Fruit fly (Drosophila melanogaster) whole organism, embryonic: ENCODE measurements around the gene drl.

Source experiments
- Asciz ChIP-seq: fragments of 200-800 bp; sonication (Bioruptor generic); optimal IDR thresholded peaks from 2 replicates; lab custom pipeline; 2017; ENCODE audit warnings: missing biosample characterization, mild to moderate bottlenecking, missing genetic modification characterization, missing genetic modification reagents
- B-H2 ChIP-seq: fragments of 200-800 bp; sonication (Bioruptor generic); optimal IDR thresholded peaks from 2 replicates; lab custom pipeline; 2018; ENCODE audit warnings: missing biosample characterization, mild to moderate bottlenecking, missing genetic modification characterization
- Bteb2 ChIP-seq: fragments of 200-800 bp; sonication (Bioruptor generic); optimal IDR thresholded peaks from 2 replicates; lab custom pipeline; 2016; ENCODE audit warnings: missing biosample characterization, missing genetic modification characterization
- CG12071 ChIP-seq: fragments of 200-800 bp; sonication (Bioruptor generic); optimal IDR thresholded peaks from 3 replicates; lab custom pipeline; 2018; ENCODE audit warnings: missing biosample characterization, mild to moderate bottlenecking, missing genetic modification characterization
- CG1233 ChIP-seq: fragments of 200-800 bp; sonication (Bioruptor generic); optimal IDR thresholded peaks from 4 replicates; lab custom pipeline; 2018; ENCODE audit warnings: missing biosample characterization, mild to moderate bottlenecking, missing genetic modification characterization
- CG13296 ChIP-seq: fragments of 200-800 bp; sonication (Bioruptor generic); optimal IDR thresholded peaks from 3 replicates; lab custom pipeline; 2018; ENCODE audit warnings: missing biosample characterization, mild to moderate bottlenecking, missing genetic modification characterization
- CG15073 ChIP-seq: fragments of 200-800 bp; sonication (Bioruptor generic); optimal IDR thresholded peaks from 2 replicates; lab custom pipeline; 2016; ENCODE audit warnings: missing biosample characterization, missing genetic modification characterization
- CG17568 ChIP-seq: fragments of 200-800 bp; sonication (Bioruptor generic); optimal IDR thresholded peaks from 2 replicates; lab custom pipeline; 2018; ENCODE audit warnings: missing biosample characterization, mild to moderate bottlenecking, missing genetic modification characterization, moderate library complexity
- CG17912 ChIP-seq: fragments of 200-800 bp; sonication (Bioruptor generic); optimal IDR thresholded peaks from 2 replicates; lab custom pipeline; 2018; ENCODE audit warnings: missing biosample characterization, mild to moderate bottlenecking, missing genetic modification characterization
- CG18764 ChIP-seq: fragments of 200-800 bp; sonication (Bioruptor generic); optimal IDR thresholded peaks from 3 replicates; lab custom pipeline; 2016; ENCODE audit warnings: missing biosample characterization, missing genetic modification characterization
- CG4424 ChIP-seq: fragments of 200-800 bp; sonication (Bioruptor generic); optimal IDR thresholded peaks from 3 replicates; lab custom pipeline; 2016; ENCODE audit warnings: missing biosample characterization, missing genetic modification characterization
- CG6175 ChIP-seq: fragments of 200-800 bp; sonication (Bioruptor generic); IDR thresholded peaks from 3 replicates; pipeline ENCODE4 v1.3.6; 2022; ENCODE audit warnings: missing biosample characterization, missing genetic modification characterization
- CG6689 ChIP-seq: fragments of 200-800 bp; sonication (Bioruptor generic); IDR thresholded peaks from 2 replicates; pipeline ENCODE4 v1.3.6; 2022; ENCODE audit warnings: missing biosample characterization, missing genetic modification characterization
- CG7786 ChIP-seq: fragments of 200-800 bp; sonication (Bioruptor generic); optimal IDR thresholded peaks from 2 replicates; lab custom pipeline; 2016; ENCODE audit warnings: missing biosample characterization, missing genetic modification characterization
- CG8281 ChIP-seq: fragments of 200-800 bp; sonication (Bioruptor generic); optimal IDR thresholded peaks from 2 replicates; lab custom pipeline; 2018; ENCODE audit warnings: missing biosample characterization, mild to moderate bottlenecking, missing genetic modification characterization, moderate library complexity
- CG8290 ChIP-seq, 3 experiments: fragments of 200-800 bp; sonication (Bioruptor generic); optimal IDR thresholded peaks; 2 replicates each; lab custom pipeline; 2016 to 2019; ENCODE audit warnings: missing biosample characterization in 3 of 3, missing genetic modification characterization in 3 of 3, mild to moderate bottlenecking in 2 of 3, moderate library complexity in 1 of 3
- CG9727 ChIP-seq: fragments of 200-800 bp; sonication (Bioruptor generic); optimal IDR thresholded peaks from 3 replicates; lab custom pipeline; 2017; ENCODE audit warnings: missing biosample characterization, mild to moderate bottlenecking, missing genetic modification characterization
- CTCF ChIP-seq: fragments of 200-800 bp; sonication (Bioruptor generic); optimal IDR thresholded peaks from 2 replicates; lab custom pipeline; 2017; ENCODE audit warnings: missing biosample characterization, mild to moderate bottlenecking, missing genetic modification characterization, moderate library complexity
- Dbx ChIP-seq: fragments of 200-800 bp; sonication (Bioruptor generic); IDR thresholded peaks from 3 replicates; pipeline ENCODE4 v1.3.6; 2022; ENCODE audit warnings: missing biosample characterization, missing genetic modification characterization
- Fer2 ChIP-seq: fragments of 200-800 bp; sonication (Bioruptor generic); optimal IDR thresholded peaks from 2 replicates; lab custom pipeline; 2018; ENCODE audit warnings: missing biosample characterization, mild to moderate bottlenecking, missing genetic modification characterization, moderate library complexity
- Gug ChIP-seq: fragments of 200-800 bp; sonication (Bioruptor generic); IDR thresholded peaks from 4 replicates; pipeline ENCODE4 v1.3.6; 2022; ENCODE audit warnings: missing biosample characterization, missing genetic modification characterization
- Hmr ChIP-seq: fragments of 200-800 bp; sonication (Bioruptor generic); optimal IDR thresholded peaks from 3 replicates; lab custom pipeline; 2017; ENCODE audit warnings: mild to moderate bottlenecking, missing biosample characterization, missing genetic modification reagents, missing genetic modification characterization
- Hr39 ChIP-seq: fragments of >200 bp; optimal IDR thresholded peaks from 2 replicates; lab custom pipeline; 2017
- Hsf ChIP-seq: fragments of 200-800 bp; sonication (Bioruptor generic); optimal IDR thresholded peaks from 3 replicates; lab custom pipeline; 2016; ENCODE audit warnings: missing biosample characterization, missing genetic modification characterization
- Lhr ChIP-seq: fragments of 200-800 bp; sonication (Bioruptor generic); optimal IDR thresholded peaks from 3 replicates; lab custom pipeline; 2017; ENCODE audit warnings: mild to moderate bottlenecking, missing biosample characterization, missing genetic modification reagents, missing genetic modification characterization
- Med ChIP-seq: fragments of 200-800 bp; sonication (Bioruptor generic); peaks from one replicate; lab custom pipeline; 2016; ENCODE audit warnings: missing biosample characterization, missing genetic modification characterization, mild to moderate bottlenecking, inconsistent platforms, moderate library complexity
- Oaz ChIP-seq: fragments of 200-800 bp; sonication (Bioruptor generic); IDR thresholded peaks from 2 replicates; pipeline ENCODE4 v1.3.6; 2022; ENCODE audit warnings: missing biosample characterization, missing genetic modification characterization
- Oli ChIP-seq: fragments of 200-800 bp; sonication (Bioruptor generic); optimal IDR thresholded peaks from 2 replicates; lab custom pipeline; 2018; ENCODE audit warnings: missing biosample characterization, mild to moderate bottlenecking, missing genetic modification characterization, moderate library complexity
- Ssrp ChIP-seq: fragments of 200-800 bp; sonication (Bioruptor generic); optimal IDR thresholded peaks from 2 replicates; lab custom pipeline; 2018; ENCODE audit warnings: missing biosample characterization, mild to moderate bottlenecking, missing genetic modification characterization, moderate library complexity
- Stat92E ChIP-seq, 3 experiments: fragments of >200 bp in 2 of 3; fragments of 200-800 bp in 1 of 3; sonication (Bioruptor generic) in 1 of 3; optimal IDR thresholded peaks; 2 replicates each; lab custom pipeline; 2017 to 2019; ENCODE audit warnings: missing biosample characterization in 3 of 3, missing genetic modification characterization in 3 of 3, mild to moderate bottlenecking in 1 of 3, moderate library complexity in 1 of 3
- YL-1 ChIP-seq: fragments of 200-800 bp; sonication (Bioruptor generic); optimal IDR thresholded peaks from 3 replicates; lab custom pipeline; 2017; ENCODE audit warnings: missing biosample characterization, mild to moderate bottlenecking, missing genetic modification characterization
- ato ChIP-seq: fragments of 200-800 bp; sonication (Bioruptor generic); IDR thresholded peaks from 2 replicates; pipeline ENCODE4 v1.3.6; 2022; ENCODE audit warnings: missing biosample characterization, missing genetic modification characterization; ENCODE audit not compliant: partially characterized antibody
- cato ChIP-seq: fragments of 200-800 bp; sonication (Bioruptor generic); optimal IDR thresholded peaks from 2 replicates; lab custom pipeline; 2016; ENCODE audit warnings: missing biosample characterization, missing genetic modification characterization, borderline replicate concordance
- chinmo ChIP-seq: fragments of 200-800 bp; sonication (Bioruptor generic); IDR thresholded peaks from 4 replicates; pipeline ENCODE4 v1.3.6; 2022; ENCODE audit warnings: missing biosample characterization, missing genetic modification characterization; ENCODE audit not compliant: partially characterized antibody
- chm ChIP-seq: fragments of 200-800 bp; sonication (Bioruptor generic); IDR thresholded peaks from 2 replicates; pipeline ENCODE4 v1.3.6; 2022; ENCODE audit warnings: missing biosample characterization, missing genetic modification characterization
- crc ChIP-seq: fragments of 200-800 bp; sonication (Bioruptor generic); optimal IDR thresholded peaks from 2 replicates; lab custom pipeline; 2016; ENCODE audit warnings: missing biosample characterization, missing genetic modification characterization
- dmrt99B ChIP-seq: fragments of 200-800 bp; sonication (Bioruptor generic); optimal IDR thresholded peaks from 2 replicates; lab custom pipeline; 2018; ENCODE audit warnings: missing biosample characterization, mild to moderate bottlenecking, missing genetic modification characterization, moderate library complexity
- esg ChIP-seq: fragments of 200-800 bp; sonication (Bioruptor generic); conservative IDR thresholded peaks from 2 replicates; pipeline ENCODE4 v1.3.6; 2022; ENCODE audit warnings: missing biosample characterization, missing genetic modification characterization
- exex ChIP-seq: fragments of 200-800 bp; sonication (Bioruptor generic); optimal IDR thresholded peaks from 4 replicates; lab custom pipeline; 2018; ENCODE audit warnings: missing biosample characterization, mild to moderate bottlenecking, missing genetic modification characterization, moderate library complexity
- ftz-f1 ChIP-seq: fragments of 200-800 bp; sonication (Bioruptor generic); optimal IDR thresholded peaks from 2 replicates; lab custom pipeline; 2016; ENCODE audit warnings: missing biosample characterization, missing genetic modification characterization
- gcm ChIP-seq: fragments of 200-800 bp; sonication (Bioruptor generic); optimal IDR thresholded peaks from 2 replicates; lab custom pipeline; 2019; ENCODE audit warnings: missing biosample characterization, mild to moderate bottlenecking, missing genetic modification characterization, moderate library complexity
- h ChIP-seq: fragments of >200 bp; optimal IDR thresholded peaks from 2 replicates; lab custom pipeline; 2017
- jigr1 ChIP-seq: fragments of 200-800 bp; sonication (Bioruptor generic); IDR thresholded peaks from 3 replicates; pipeline ENCODE4 v1.3.6; 2022; ENCODE audit warnings: missing biosample characterization, missing genetic modification characterization
- p53 ChIP-seq: fragments of 200-800 bp; sonication (Bioruptor generic); optimal IDR thresholded peaks from 2 replicates; lab custom pipeline; 2016; ENCODE audit warnings: missing biosample characterization, missing genetic modification characterization
- pum ChIP-seq: fragments of 200-800 bp; sonication (Bioruptor generic); optimal IDR thresholded peaks from 2 replicates; lab custom pipeline; 2016; ENCODE audit warnings: missing biosample characterization, missing genetic modification characterization
- sd ChIP-seq: fragments of 200-800 bp; sonication (Bioruptor generic); optimal IDR thresholded peaks from 3 replicates; lab custom pipeline; 2018; ENCODE audit warnings: missing biosample characterization, mild to moderate bottlenecking, missing genetic modification characterization, moderate library complexity
- sqz ChIP-seq: fragments of 200-800 bp; sonication (Bioruptor generic); optimal IDR thresholded peaks from 3 replicates; lab custom pipeline; 2018; ENCODE audit warnings: missing biosample characterization, mild to moderate bottlenecking, missing genetic modification characterization
- sug ChIP-seq: fragments of 200-800 bp; optimal IDR thresholded peaks from 2 replicates; lab custom pipeline; 2019; ENCODE audit warnings: missing biosample characterization, mild to moderate bottlenecking, missing genetic modification characterization, moderate library complexity
- toy ChIP-seq: fragments of 200-800 bp; sonication (Bioruptor generic); IDR thresholded peaks from 2 replicates; pipeline ENCODE4 v1.3.6; 2022; ENCODE audit warnings: missing biosample characterization, missing genetic modification characterization
- trem ChIP-seq: fragments of 200-800 bp; optimal IDR thresholded peaks from 3 replicates; lab custom pipeline; 2019; ENCODE audit warnings: missing biosample characterization, mild to moderate bottlenecking, missing genetic modification characterization, moderate library complexity
- unc-4 ChIP-seq: fragments of 200-800 bp; sonication (Bioruptor generic); IDR thresholded peaks from 2 replicates; pipeline ENCODE4 v1.3.6; 2022; ENCODE audit warnings: missing biosample characterization, missing genetic modification characterization; ENCODE audit not compliant: partially characterized antibody
- vvl ChIP-seq: fragments of 200-800 bp; sonication (Bioruptor generic); IDR thresholded peaks from 2 replicates; pipeline ENCODE4 v1.3.6; 2022; ENCODE audit warnings: missing biosample characterization, missing genetic modification characterization

Gene drl

dm6 chr2L:19165998-19166397, 24.1 kb upstream of the drl start (continued):
- TF ChIP-seq esg (GFP tag; lab: Robert Waterston, UW), result no peak
- TF ChIP-seq CG6175 (GFP tag; lab: Robert Waterston, UW), result peak; percentile 59; the same call in 2 of the 3 replicates
- TF ChIP-seq ato (GFP tag; lab: Robert Waterston, UW), result no peak
- TF ChIP-seq crc (GFP tag; lab: Kevin White, UChicago), result no peak
- TF ChIP-seq YL-1 (GFP tag; lab: Kevin White, UChicago), result no peak
- no peak for TF ChIP-seq Stat92E (GFP tag; optimal IDR thresholded peaks at IDR 0.05; lab: Kevin White, UChicago)
- peak; percentile 24 for TF ChIP-seq B-H2 (GFP tag; lab: Kevin White, UChicago)
- TF ChIP-seq chinmo (GFP tag; lab: Robert Waterston, UW), result peak; percentile 78; the same call in 2 of the 4 replicates
- no peak for TF ChIP-seq toy
- TF ChIP-seq CG13296, result no peak
- TF ChIP-seq CG18764 (GFP tag; lab: Kevin White, UChicago), result no peak
- TF ChIP-seq chm (GFP tag; lab: Robert Waterston, UW), result no peak
- no peak for TF ChIP-seq CG17912 (GFP tag; lab: Kevin White, UChicago)
- peak; percentile 41 for TF ChIP-seq ftz-f1 (GFP tag; lab: Kevin White, UChicago)
- no peak for TF ChIP-seq h
- no peak for TF ChIP-seq Dbx
- TF ChIP-seq CG1233 (GFP tag; lab: Kevin White, UChicago), result no peak
- TF ChIP-seq dmrt99B, result no peak
- no peak for TF ChIP-seq CG6689 (GFP tag; lab: Robert Waterston, UW)
- TF ChIP-seq Oli (tag; lab: Kevin White, UChicago), result no peak
- TF ChIP-seq Bteb2 (GFP tag; lab: Kevin White, UChicago), result no peak
- TF ChIP-seq Hr39 (lab: Kevin White, UChicago), result no peak
- peak; percentile 74 for TF ChIP-seq CG17568 (GFP tag; lab: Kevin White, UChicago)
- TF ChIP-seq Asciz (GFP tag; lab: Kevin White, UChicago), result no peak
- no peak for TF ChIP-seq CG15073 (GFP tag; lab: Kevin White, UChicago)
- no peak for TF ChIP-seq Oaz (GFP tag; lab: Robert Waterston, UW)
- peak; percentile 17 for TF ChIP-seq CTCF (GFP tag; lab: Kevin White, UChicago)
- peak; percentile 59 for TF ChIP-seq Med
- no peak for TF ChIP-seq Lhr
- peak; percentile 26; the same call in 1 of the 2 replicates for TF ChIP-seq vvl (GFP tag; lab: Robert Waterston, UW)
- TF ChIP-seq Ssrp (tag; lab: Kevin White, UChicago), result no peak
- TF ChIP-seq Gug (GFP tag; lab: Robert Waterston, UW), result no peak
- peak; percentile 22 for TF ChIP-seq sug (tag; lab: Kevin White, UChicago)
- no peak for TF ChIP-seq CG8281 (tag; lab: Kevin White, UChicago)
- no peak for TF ChIP-seq jigr1 (GFP tag; lab: Robert Waterston, UW)
- no peak for TF ChIP-seq CG9727
- no peak for TF ChIP-seq Fer2 (tag; lab: Kevin White, UChicago)
- TF ChIP-seq sqz (GFP tag; lab: Kevin White, UChicago), result peak; percentile 16
- no peak for TF ChIP-seq p53
- TF ChIP-seq cato, result no peak
- peak; percentile 21 for TF ChIP-seq sd
- TF ChIP-seq CG8290 (GFP tag; optimal IDR thresholded peaks at IDR 0.05; lab: Kevin White, UChicago), result no peak
- TF ChIP-seq CG8290 (tag; optimal IDR thresholded peaks at IDR 0.05; lab: Kevin White, UChicago), result peak in 1 of 2 experiments; percentile 61
- no peak for TF ChIP-seq Hsf (GFP tag; lab: Kevin White, UChicago)
- no peak for TF ChIP-seq CG7786 (GFP tag; lab: Kevin White, UChicago)
- no peak for TF ChIP-seq unc-4 (GFP tag; lab: Robert Waterston, UW)
- no peak for TF ChIP-seq exex (tag; lab: Kevin White, UChicago)
- TF ChIP-seq pum (GFP tag; lab: Kevin White, UChicago), result no peak
- no peak for TF ChIP-seq CG12071
- peak; percentile 11 for TF ChIP-seq trem (tag; lab: Kevin White, UChicago)
- TF ChIP-seq gcm (GFP tag; lab: Kevin White, UChicago), result no peak
- TF ChIP-seq CG4424, result no peak
- TF ChIP-seq Hmr, result no peak
